Fruit fly (Drosophila melanogaster): ENCODE results near the gene CG18223.

CG18223 gene

DNA sequence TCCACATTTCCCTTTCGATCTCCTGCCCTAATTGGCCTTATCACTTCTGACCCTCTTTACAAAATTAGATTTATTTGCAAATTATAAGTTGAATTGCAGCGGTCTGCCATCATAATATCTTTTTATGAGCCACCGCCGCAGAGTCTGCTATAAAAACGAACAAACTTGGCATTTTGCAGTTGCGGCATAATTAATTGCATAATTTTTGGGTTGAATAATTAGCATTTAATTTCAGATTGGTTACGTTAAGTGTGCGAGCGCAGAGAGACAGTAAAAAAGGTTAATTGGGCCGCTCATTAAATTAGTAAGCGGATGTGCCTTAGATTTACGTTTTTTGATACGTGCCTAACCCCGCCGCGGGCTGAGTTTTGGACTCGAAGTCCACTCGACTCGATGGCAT is 29.0 kb upstream of the CG18223 start (continued):
- TF ChIP-seq sisA (GFP tag; IDR thresholded peaks at IDR 0.05) = no peak
- 0 out of 2 replicates have a peak, but pooled peaks have one; percentile 24 for TF ChIP-seq sob (GFP tag; IDR thresholded peaks at IDR 0.05)
- TF ChIP-seq vvl (GFP tag; IDR thresholded peaks at IDR 0.05) = peak; percentile 90
- TF ChIP-seq Atf3 (GFP tag; optimal IDR thresholded peaks at IDR 0.05) = no peak
- peak; percentile 13 for TF ChIP-seq CTCF (GFP tag; optimal IDR thresholded peaks at IDR 0.05)

DNA sequence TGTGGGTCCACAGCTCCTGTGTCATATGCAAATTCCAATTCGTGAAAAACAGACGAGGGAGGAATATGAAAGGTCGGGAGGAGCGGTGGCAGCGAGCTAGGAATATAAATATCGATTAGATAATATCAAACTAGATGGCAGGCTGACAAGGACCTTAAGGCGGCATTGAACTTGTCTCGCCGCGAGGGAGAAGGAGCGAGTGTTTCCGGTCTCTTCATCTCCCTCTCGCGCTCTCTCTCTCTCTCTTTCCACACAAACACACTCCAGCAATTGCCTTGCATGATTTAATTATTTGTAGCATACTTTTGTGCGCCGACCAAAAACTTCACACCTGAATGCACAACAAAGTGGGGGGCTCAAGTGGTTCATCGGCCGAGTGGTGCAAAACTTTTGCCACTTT is 26.8 kb upstream of the CG18223 start:
- TF ChIP-seq Atf3 (GFP tag; optimal IDR thresholded peaks at IDR 0.05) = no peak
- TF ChIP-seq CG9876 (GFP tag; optimal IDR thresholded peaks at IDR 0.05) = no peak
- no peak for TF ChIP-seq CG12391 (tag; optimal IDR thresholded peaks at IDR 0.05)
- no peak for TF ChIP-seq NC2β (GFP tag; optimal IDR thresholded peaks at IDR 0.05)
- peak; percentile 11 for TF ChIP-seq bcd (GFP tag; optimal IDR thresholded peaks at IDR 0.05)
- no peak for TF ChIP-seq CG15514 (GFP tag; optimal IDR thresholded peaks at IDR 0.05)
- TF ChIP-seq CG42726 (GFP tag; IDR thresholded peaks at IDR 0.05; ENCODE audit: partially characterized antibody) = no peak
- TF ChIP-seq CG11398 (GFP tag; optimal IDR thresholded peaks at IDR 0.05) = no peak
- TF ChIP-seq CG11085 (GFP tag; IDR thresholded peaks at IDR 0.05) = no peak
- no peak for TF ChIP-seq Abd-B (GFP tag; optimal IDR thresholded peaks at IDR 0.05)
- peak; percentile 31; the same call in 1 of the 2 replicates for TF ChIP-seq CG32532 (GFP tag; IDR thresholded peaks at IDR 0.05)
- no peak for TF ChIP-seq CG7839 (tag; optimal IDR thresholded peaks at IDR 0.05)
- no peak for TF ChIP-seq CG10431 (GFP tag; optimal IDR thresholded peaks at IDR 0.05)
- no peak for TF ChIP-seq CG13894 (tag; optimal IDR thresholded peaks at IDR 0.05)
- TF ChIP-seq ci (GFP tag; IDR thresholded peaks at IDR 0.05) = 0 out of 3 replicates have a peak, but pooled peaks have one; percentile 32
- peak; percentile 70 for TF ChIP-seq CG1832 (GFP tag; optimal IDR thresholded peaks at IDR 0.05)
- no peak for TF ChIP-seq sima (GFP tag; optimal IDR thresholded peaks at IDR 0.05)
- no peak for TF ChIP-seq CG14441 (GFP tag; IDR thresholded peaks at IDR 0.05)
- TF ChIP-seq Fer3 (tag; optimal IDR thresholded peaks at IDR 0.05) = no peak
- no peak for TF ChIP-seq HLH54F (GFP tag; optimal IDR thresholded peaks at IDR 0.05)
- no peak for TF ChIP-seq eyg (GFP tag; optimal IDR thresholded peaks at IDR 0.05)
- TF ChIP-seq CG4730 (GFP tag; IDR thresholded peaks at IDR 0.05) = no peak
- no peak for TF ChIP-seq ham (GFP tag; IDR thresholded peaks at IDR 0.05)
- TF ChIP-seq CG15601 (tag; optimal IDR thresholded peaks at IDR 0.05) = no peak
- no peak for TF ChIP-seq tll (GFP tag; optimal IDR thresholded peaks at IDR 0.05)
- no peak for TF ChIP-seq tio (GFP tag; optimal IDR thresholded peaks at IDR 0.05)
- TF ChIP-seq jing (GFP tag; optimal IDR thresholded peaks at IDR 0.05) = no peak
- no peak for TF ChIP-seq CHES-1-like (GFP tag; optimal IDR thresholded peaks at IDR 0.05)
- TF ChIP-seq ase (GFP tag; IDR thresholded peaks at IDR 0.05) = no peak
- no peak for TF ChIP-seq CG13424 (tag; optimal IDR thresholded peaks at IDR 0.05)
- TF ChIP-seq wor (GFP tag; IDR thresholded peaks at IDR 0.05) = no peak
- TF ChIP-seq CG6813 (GFP tag; optimal IDR thresholded peaks at IDR 0.05) = no peak
- 0 out of 3 replicates have a peak, but pooled peaks have one; percentile 25 for TF ChIP-seq dysf (GFP tag; IDR thresholded peaks at IDR 0.05)
- peak; percentile 47 for TF ChIP-seq onecut (GFP tag; IDR thresholded peaks at IDR 0.05)
- no peak for TF ChIP-seq Atf-2 (GFP tag; optimal IDR thresholded peaks at IDR 0.05)
- no peak for TF ChIP-seq Meics (GFP tag; optimal IDR thresholded peaks at IDR 0.05)
- TF ChIP-seq NfI (GFP tag; optimal IDR thresholded peaks at IDR 0.05) = peak; percentile 4
- no peak for TF ChIP-seq CG30403 (GFP tag; optimal IDR thresholded peaks at IDR 0.05)
- TF ChIP-seq CG16863 (GFP tag; optimal IDR thresholded peaks at IDR 0.05) = no peak
- peak; percentile 43 to 55 for TF ChIP-seq Trl (optimal IDR thresholded peaks at IDR 0.05)
- no peak for TF ChIP-seq Trl (GFP tag; optimal IDR thresholded peaks at IDR 0.05)
- no peak for TF ChIP-seq az2 (GFP tag; optimal IDR thresholded peaks at IDR 0.05)
- no peak for TF ChIP-seq Hey (tag; optimal IDR thresholded peaks at IDR 0.05)
- TF ChIP-seq crol (GFP tag; IDR thresholded peaks at IDR 0.05) = peak; percentile 28; the same call in 1 of the 2 replicates
- no peak for TF ChIP-seq seq (GFP tag; IDR thresholded peaks at IDR 0.05)
- no peak for TF ChIP-seq jigr1 (GFP tag; IDR thresholded peaks at IDR 0.05)
- no peak for TF ChIP-seq Fer2 (tag; optimal IDR thresholded peaks at IDR 0.05)
